Fruit fly (Drosophila melanogaster): ENCODE results near the gene CG31229.

Gene CG31229

DNA sequence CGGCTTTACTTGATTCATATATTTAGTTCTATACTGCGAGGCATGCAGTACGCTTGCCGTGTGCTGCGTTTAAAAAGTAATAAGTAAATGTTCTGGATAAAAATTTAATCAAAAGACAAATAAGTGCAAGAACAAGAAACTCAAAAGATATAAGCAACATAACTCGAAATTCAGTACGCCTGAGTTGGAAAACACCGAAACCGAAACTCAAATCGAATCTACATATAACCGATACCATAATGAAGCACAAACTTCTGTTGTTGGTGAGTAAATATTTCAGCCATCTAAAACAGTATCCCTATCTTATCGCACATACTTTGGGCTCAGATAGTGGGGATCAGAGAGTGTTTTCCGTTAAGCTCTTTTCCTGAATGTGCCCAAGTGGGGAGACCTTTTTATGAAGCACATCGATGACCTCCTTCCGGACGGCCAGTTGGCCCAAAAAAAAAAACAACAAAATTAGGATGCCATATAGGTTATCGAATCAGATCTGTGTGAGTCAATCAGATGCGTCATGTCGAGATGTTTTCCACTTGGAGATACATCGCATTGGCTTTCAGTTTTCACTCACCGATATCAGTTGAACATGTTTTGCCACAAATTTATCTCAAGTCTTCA is 3.6 kb downstream of the CG31229 start, which contains the start of gene CG31230:
Gene CG31230, plus strand, starts transcription at position 568 of the 618 bp plus-strand sequence.
- TF ChIP-seq foxo (GFP tag; optimal IDR thresholded peaks at IDR 0.05) = no peak
- no peak for TF ChIP-seq tai (GFP tag; optimal IDR thresholded peaks at IDR 0.05)
- no peak for TF ChIP-seq rgr (GFP tag; optimal IDR thresholded peaks at IDR 0.05)
- TF ChIP-seq ey (GFP tag; optimal IDR thresholded peaks at IDR 0.05) = no peak
- no peak for TF ChIP-seq jim (GFP tag; optimal IDR thresholded peaks at IDR 0.05)
- no peak for TF ChIP-seq dmrt93B (GFP tag; optimal IDR thresholded peaks at IDR 0.05)
- no peak for TF ChIP-seq Abd-B (GFP tag; optimal IDR thresholded peaks at IDR 0.05)
- TF ChIP-seq Hr78 (GFP tag; optimal IDR thresholded peaks at IDR 0.05) = no peak

dm6 chr3R:18677500-18677940 is 9.9 kb downstream of the CG31229 start, which contains the start of the genes dind and CG7706:
TSS of gene dind (minus strand) at chr3R:18677539.
TSS of gene CG7706 (plus strand) at chr3R:18677818.
- peak; percentile 80 for TF ChIP-seq Myc (optimal IDR thresholded peaks at IDR 0.05)
- TF ChIP-seq CrebA (GFP tag; optimal IDR thresholded peaks at IDR 0.05; ENCODE audit: borderline replicate concordance) = no peak

- TF ChIP-seq br (GFP tag; optimal IDR thresholded peaks at IDR 0.05) (no peak), CG9705 (GFP tag; optimal IDR thresholded peaks at IDR 0.05) (no peak), brk (GFP tag; optimal IDR thresholded peaks at IDR 0.05) (no peak)
Measured at dm6 chr3R:18680332-18680731, 12.7 kb downstream of the CG31229 start, which contains the start of the genes CG46318 and ChT. TSS of gene CG46318 (plus strand) at chr3R:18680604. TSS of gene ChT (plus strand) at chr3R:18680604.

DNA sequence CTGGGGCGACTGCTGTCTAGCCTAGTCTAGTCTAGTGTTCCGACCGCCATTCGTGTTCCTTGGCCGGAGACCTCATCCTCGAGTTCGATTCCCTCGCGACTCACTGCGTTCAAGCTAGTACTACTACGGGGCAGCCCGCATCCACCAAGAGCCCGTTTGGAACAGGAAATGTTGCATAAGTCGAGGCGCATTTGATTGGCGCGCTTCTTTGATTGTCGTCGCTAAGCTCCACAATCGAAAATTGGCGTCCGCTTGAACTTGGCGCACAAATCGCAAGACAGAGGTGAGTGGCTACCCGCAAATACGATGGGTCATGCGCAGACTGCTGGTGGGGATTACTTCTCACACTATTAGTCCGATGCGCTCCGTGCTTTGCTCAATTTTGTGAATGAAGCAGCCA is 13.4 kb downstream of the CG31229 start:
- no peak for TF ChIP-seq CG32264 (GFP tag; optimal IDR thresholded peaks at IDR 0.05)

DNA sequence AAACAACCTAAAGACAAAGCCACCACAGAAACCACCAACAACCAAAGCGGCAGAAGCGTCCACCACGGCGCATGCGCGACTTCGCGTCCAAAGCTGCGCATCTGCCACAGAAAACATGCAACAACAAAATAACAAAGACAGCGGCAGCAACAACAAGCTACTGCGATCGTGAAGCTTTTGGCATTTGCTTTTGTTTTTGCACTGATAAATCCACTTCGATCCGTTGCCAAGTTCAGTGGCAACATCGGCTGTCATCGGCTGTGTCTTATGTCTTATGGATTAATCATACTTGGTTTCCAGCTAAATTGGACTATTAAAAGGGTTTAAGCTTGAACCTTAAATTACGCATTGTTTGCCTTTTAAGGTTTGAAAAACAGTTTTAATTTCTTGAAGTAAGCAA is 25.0 kb downstream of the CG31229 start, which contains the start of gene Muc91C:
Gene Muc91C, minus strand, starts transcription at position 101 of the 400 bp plus-strand sequence.
- no peak for TF ChIP-seq CrebA (GFP tag; optimal IDR thresholded peaks at IDR 0.05; ENCODE audit: borderline replicate concordance)
- TF ChIP-seq sv (GFP tag; optimal IDR thresholded peaks at IDR 0.05) = no peak
- TF ChIP-seq CG32264 (GFP tag; optimal IDR thresholded peaks at IDR 0.05) = no peak
- no peak for TF ChIP-seq OdsH (GFP tag; optimal IDR thresholded peaks at IDR 0.05)
- TF ChIP-seq usp (GFP tag; optimal IDR thresholded peaks at IDR 0.05) = no peak
- TF ChIP-seq foxo (GFP tag; optimal IDR thresholded peaks at IDR 0.05) = no peak
- TF ChIP-seq dmrt93B (GFP tag; optimal IDR thresholded peaks at IDR 0.05) = no peak
- TF ChIP-seq ey (GFP tag; optimal IDR thresholded peaks at IDR 0.05) = no peak
- TF ChIP-seq Dif (GFP tag; optimal IDR thresholded peaks at IDR 0.05; ENCODE audit: partially characterized antibody) = no peak
- no peak for TF ChIP-seq HLH106 (tag; optimal IDR thresholded peaks at IDR 0.05)
- no peak for TF ChIP-seq pan (optimal IDR thresholded peaks at IDR 0.05)
- TF ChIP-seq GATAd (GFP tag; optimal IDR thresholded peaks at IDR 0.05) = no peak
- no peak for TF ChIP-seq Abd-B (GFP tag; optimal IDR thresholded peaks at IDR 0.05)

dm6 chr3R:18693611-18694010 is 26.0 kb downstream of the CG31229 start, which contains the start of gene CG14300:
TSS of gene CG14300 (minus strand) at chr3R:18693711.
- TF ChIP-seq dl (GFP tag; optimal IDR thresholded peaks at IDR 0.05; ENCODE audit: insufficient read depth in 1 of 2, partially characterized antibody in 2 of 2) (no peak), sage (GFP tag; optimal IDR thresholded peaks at IDR 0.05) (no peak), sv (GFP tag; optimal IDR thresholded peaks at IDR 0.05) (no peak), br (GFP tag; optimal IDR thresholded peaks at IDR 0.05) (no peak), Sp1 (GFP tag; optimal IDR thresholded peaks at IDR 0.05) (no peak), pan (optimal IDR thresholded peaks at IDR 0.05) (no peak), lola (GFP tag; optimal IDR thresholded peaks at IDR 0.05) (no peak), jim (GFP tag; optimal IDR thresholded peaks at IDR 0.05) (no peak), GATAd (GFP tag; optimal IDR thresholded peaks at IDR 0.05) (no peak)

dm6 chr3R:18694952-18695351 is 27.3 kb downstream of the CG31229 start, which contains the start of gene CG34282:
TSS of gene CG34282 (plus strand) at chr3R:18695252.
- TF ChIP-seq fru (GFP tag; optimal IDR thresholded peaks at IDR 0.05) (no peak), brk (GFP tag; optimal IDR thresholded peaks at IDR 0.05) (no peak), Mio (GFP tag; optimal IDR thresholded peaks at IDR 0.05) (no peak), CG32264 (GFP tag; optimal IDR thresholded peaks at IDR 0.05) (no peak), Myc (optimal IDR thresholded peaks at IDR 0.05) (no peak)
